Fruit fly (Drosophila melanogaster): ENCODE results near the gene bou.

Gene bou

DNA sequence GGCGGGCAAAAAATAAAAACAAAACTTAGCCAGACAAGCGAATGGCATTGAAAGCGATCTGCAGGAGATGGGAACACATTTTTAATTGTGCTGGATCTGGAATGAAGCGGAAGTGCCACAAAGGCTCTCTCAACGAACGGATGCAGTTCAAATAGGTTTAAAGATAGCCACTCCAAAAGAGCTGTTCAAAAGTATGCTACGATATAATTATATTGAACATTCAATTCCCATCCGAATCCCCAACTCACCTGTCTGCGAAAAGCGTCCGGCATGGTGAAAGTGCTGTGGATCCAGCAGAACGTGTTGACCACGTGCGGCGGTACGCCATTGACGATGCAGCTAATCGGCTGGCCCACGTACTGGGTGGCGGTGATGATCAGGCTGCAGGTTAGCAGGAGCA is 9.4 kb upstream of the bou start:
- TF ChIP-seq Myc (optimal IDR thresholded peaks at IDR 0.05) (no peak), Dfd (GFP tag; optimal IDR thresholded peaks at IDR 0.05) (no peak), Hnf4 (GFP tag; optimal IDR thresholded peaks at IDR 0.05) (no peak), rgr (GFP tag; optimal IDR thresholded peaks at IDR 0.05) (no peak), Dif (GFP tag; optimal IDR thresholded peaks at IDR 0.05; ENCODE audit: partially characterized antibody) (no peak), dl (GFP tag; optimal IDR thresholded peaks at IDR 0.05; ENCODE audit: insufficient read depth in 1 of 2, partially characterized antibody in 2 of 2) (no peak), usp (GFP tag; optimal IDR thresholded peaks at IDR 0.05) (no peak), fru (GFP tag; optimal IDR thresholded peaks at IDR 0.05) (no peak), Sp1 (GFP tag; optimal IDR thresholded peaks at IDR 0.05) (no peak), jim (GFP tag; optimal IDR thresholded peaks at IDR 0.05) (no peak), pan (optimal IDR thresholded peaks at IDR 0.05) (no peak), CG32264 (GFP tag; optimal IDR thresholded peaks at IDR 0.05) (no peak)

- TF ChIP-seq brk (GFP tag; optimal IDR thresholded peaks at IDR 0.05) (no peak), Dif (GFP tag; optimal IDR thresholded peaks at IDR 0.05; ENCODE audit: partially characterized antibody) (peak; percentile 71), rgr (GFP tag; optimal IDR thresholded peaks at IDR 0.05) (peak; percentile 17), br (GFP tag; optimal IDR thresholded peaks at IDR 0.05) (peak; percentile 29), h (GFP tag; optimal IDR thresholded peaks at IDR 0.05) (peak; percentile 8), ey (GFP tag; optimal IDR thresholded peaks at IDR 0.05) (peak; percentile 4), fru (GFP tag; optimal IDR thresholded peaks at IDR 0.05) (peak; percentile 53), usp (GFP tag; optimal IDR thresholded peaks at IDR 0.05) (no peak), Vsx2 (GFP tag; optimal IDR thresholded peaks at IDR 0.05; ENCODE audit: partially characterized antibody) (peak; percentile 75), foxo (GFP tag; optimal IDR thresholded peaks at IDR 0.05) (peak; percentile 11 to 40), psq (GFP tag; optimal IDR thresholded peaks at IDR 0.05) (peak; percentile 24), dmrt93B (GFP tag; optimal IDR thresholded peaks at IDR 0.05) (no peak), dl (GFP tag; optimal IDR thresholded peaks at IDR 0.05; ENCODE audit: insufficient read depth in 1 of 2, partially characterized antibody in 2 of 2) (peak; percentile 31 to 60), HLH106 (tag; optimal IDR thresholded peaks at IDR 0.05) (peak; percentile 4)
Observed at dm6 chrX:6981470-6981952, 4.8 kb upstream of the bou start.

- peak; percentile 34 for TF ChIP-seq Hnf4 (GFP tag; optimal IDR thresholded peaks at IDR 0.05)
- TF ChIP-seq tai (GFP tag; optimal IDR thresholded peaks at IDR 0.05) = peak; percentile 43
- TF ChIP-seq Jra (GFP tag; optimal IDR thresholded peaks at IDR 0.05) = no peak
- TF ChIP-seq jim (GFP tag; optimal IDR thresholded peaks at IDR 0.05) = no peak
- peak; percentile 12 for TF ChIP-seq woc (GFP tag; optimal IDR thresholded peaks at IDR 0.05)
- no peak for TF ChIP-seq pan (optimal IDR thresholded peaks at IDR 0.05)
- TF ChIP-seq fru (GFP tag; optimal IDR thresholded peaks at IDR 0.05) = peak; percentile 55
- TF ChIP-seq Dfd (GFP tag; optimal IDR thresholded peaks at IDR 0.05) = no peak
- TF ChIP-seq CrebA (GFP tag; optimal IDR thresholded peaks at IDR 0.05; ENCODE audit: borderline replicate concordance) = no peak
- no peak for TF ChIP-seq sv (GFP tag; optimal IDR thresholded peaks at IDR 0.05)
- TF ChIP-seq ey (GFP tag; optimal IDR thresholded peaks at IDR 0.05) = no peak
- no peak for TF ChIP-seq Hr78 (GFP tag; optimal IDR thresholded peaks at IDR 0.05)
- no peak for TF ChIP-seq sage (GFP tag; optimal IDR thresholded peaks at IDR 0.05)
- TF ChIP-seq Mio (GFP tag; optimal IDR thresholded peaks at IDR 0.05) = no peak
- no peak for TF ChIP-seq usp (GFP tag; optimal IDR thresholded peaks at IDR 0.05)
- TF ChIP-seq Sp1 (GFP tag; optimal IDR thresholded peaks at IDR 0.05) = peak; percentile 62
- TF ChIP-seq dl (GFP tag; optimal IDR thresholded peaks at IDR 0.05; ENCODE audit: insufficient read depth in 1 of 2, partially characterized antibody in 2 of 2) = no peak
- TF ChIP-seq CG32264 (GFP tag; optimal IDR thresholded peaks at IDR 0.05) = no peak
- TF ChIP-seq brk (GFP tag; optimal IDR thresholded peaks at IDR 0.05) = no peak
- TF ChIP-seq HLH106 (tag; optimal IDR thresholded peaks at IDR 0.05) = peak; percentile 34
- no peak for TF ChIP-seq dsf (GFP tag; optimal IDR thresholded peaks at IDR 0.05; ENCODE audit: borderline replicate concordance)
- peak; percentile 24 for TF ChIP-seq rgr (GFP tag; optimal IDR thresholded peaks at IDR 0.05)
- no peak for TF ChIP-seq lola (GFP tag; optimal IDR thresholded peaks at IDR 0.05)
- no peak for TF ChIP-seq Dif (GFP tag; optimal IDR thresholded peaks at IDR 0.05; ENCODE audit: partially characterized antibody)
- TF ChIP-seq GATAd (GFP tag; optimal IDR thresholded peaks at IDR 0.05) = no peak
- TF ChIP-seq h (GFP tag; optimal IDR thresholded peaks at IDR 0.05) = peak; percentile 9
- peak in 1 of 2 experiments; percentile 27 for TF ChIP-seq foxo (GFP tag; optimal IDR thresholded peaks at IDR 0.05)
- no peak for TF ChIP-seq N (GFP tag; optimal IDR thresholded peaks at IDR 0.05)
- TF ChIP-seq Abd-B (GFP tag; optimal IDR thresholded peaks at IDR 0.05) = no peak
- TF ChIP-seq psq (GFP tag; optimal IDR thresholded peaks at IDR 0.05) = no peak
- TF ChIP-seq Vsx2 (GFP tag; optimal IDR thresholded peaks at IDR 0.05; ENCODE audit: partially characterized antibody) = no peak
- peak; percentile 2 for TF ChIP-seq OdsH (GFP tag; optimal IDR thresholded peaks at IDR 0.05)
Observed at dm6 chrX:6982054-6982453, 4.2 kb upstream of the bou start.
